Worm (Caenorhabditis elegans): ENCODE measurements around the gene mpst-4.
A peak's percentile ranks its signal among the peaks of the same experiment; 100 is the strongest.
"Not testable (repeated sequence)": the region's sequence is repeated elsewhere in the genome, so short reads cannot be mapped to it uniquely, and the experiment has no call there.

Gene mpst-4

DNA sequence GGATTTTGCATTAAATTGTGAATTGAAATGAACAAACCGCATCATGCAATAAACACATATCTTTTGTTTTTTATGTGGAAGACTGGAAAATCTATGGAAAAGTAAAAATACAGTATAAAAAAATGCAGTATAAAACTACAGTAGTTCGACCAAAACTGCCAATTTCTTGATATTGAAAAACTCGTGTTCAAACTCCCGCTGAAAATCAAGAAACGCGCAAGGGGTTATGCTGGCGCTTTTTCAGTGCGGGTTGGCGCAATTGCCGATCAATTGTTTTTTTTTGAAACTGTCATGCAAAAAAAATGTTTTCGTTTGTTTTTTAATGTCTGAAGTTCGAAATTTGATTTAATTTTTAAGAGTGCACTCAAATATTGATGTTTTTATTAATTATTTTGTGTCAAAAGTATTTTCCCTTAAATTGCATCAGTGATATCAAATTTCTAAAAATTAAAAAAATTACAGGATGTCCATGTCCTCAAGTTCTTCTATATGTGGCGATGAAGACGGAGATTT is 11.6 kb downstream of the mpst-4 start, which contains the start of gene dnj-9:
dnj-9 (plus strand) TSS at position 463 of the 513 bp plus-strand sequence.
- TF ChIP-seq mls-2 (tag; optimal IDR thresholded peaks at IDR 0.05) (peak; percentile 58), drap-1 (GFP tag; optimal IDR thresholded peaks at IDR 0.05) (peak; percentile 13), blmp-1 (tag; optimal IDR thresholded peaks at IDR 0.05) (peak; percentile 15), lin-32 (GFP tag; optimal IDR thresholded peaks at IDR 0.05) (no peak), tbx-8 (GFP tag; optimal IDR thresholded peaks at IDR 0.05) (no peak), sem-2 (GFP tag; optimal IDR thresholded peaks at IDR 0.05) (no peak), ham-2 (GFP tag; optimal IDR thresholded peaks at IDR 0.05) (no peak), nhr-28 (tag; optimal IDR thresholded peaks at IDR 0.05) (no peak), nhr-76 (tag; optimal IDR thresholded peaks at IDR 0.05) (no peak), ces-1 (GFP tag; optimal IDR thresholded peaks at IDR 0.05) (peak; percentile 59), unc-120 (tag; optimal IDR thresholded peaks at IDR 0.05; ENCODE audit: poor library complexity, severe bottlenecking) (no peak), lsy-2 (tag; optimal IDR thresholded peaks at IDR 0.05) (peak; percentile 82), ceh-83 (GFP tag; optimal IDR thresholded peaks at IDR 0.05) (peak; percentile 59), cnd-1 (tag; optimal IDR thresholded peaks at IDR 0.05) (peak; percentile 62), nhr-237 (tag; optimal IDR thresholded peaks at IDR 0.05) (peak; percentile 87), ceh-43 (GFP tag; optimal IDR thresholded peaks at IDR 0.05) (peak; percentile 59), elt-1 (tag; optimal IDR thresholded peaks at IDR 0.05; ENCODE audit: borderline replicate concordance, insufficient read depth) (no peak), bed-3 (GFP tag; optimal IDR thresholded peaks at IDR 0.05) (peak; percentile 34), sptf-1 (tag; optimal IDR thresholded peaks at IDR 0.05) (peak; percentile 87), mep-1 (tag; optimal IDR thresholded peaks at IDR 0.05) (peak; percentile 91), M03D4.4 (tag; optimal IDR thresholded peaks at IDR 0.05) (peak; percentile 79), zip-8 (tag; optimal IDR thresholded peaks at IDR 0.05) (no peak), hlh-1 (tag; optimal IDR thresholded peaks at IDR 0.05) (peak; percentile 77), unc-62 (GFP tag; optimal IDR thresholded peaks at IDR 0.05) (peak; percentile 31), ztf-11 (tag; optimal IDR thresholded peaks at IDR 0.05) (peak; percentile 9), snpc-4 (tag; optimal IDR thresholded peaks at IDR 0.05) (no peak), pha-4 (tag; optimal IDR thresholded peaks at IDR 0.05) (peak; percentile 70), flh-1 (GFP tag; optimal IDR thresholded peaks at IDR 0.05) (peak; percentile 34), mab-5 (tag; optimal IDR thresholded peaks at IDR 0.05) (peak; percentile 58), elt-3 (tag; optimal IDR thresholded peaks at IDR 0.05) (peak; percentile 17), lin-13 (tag; optimal IDR thresholded peaks at IDR 0.05) (peak; percentile 95), ceh-39 (tag; optimal IDR thresholded peaks at IDR 0.05) (peak; percentile 60), unc-39 (tag; optimal IDR thresholded peaks at IDR 0.05) (no peak), nhr-12 (tag; optimal IDR thresholded peaks at IDR 0.05) (no peak), nhr-2 (tag; optimal IDR thresholded peaks at IDR 0.05) (no peak)

DNA sequence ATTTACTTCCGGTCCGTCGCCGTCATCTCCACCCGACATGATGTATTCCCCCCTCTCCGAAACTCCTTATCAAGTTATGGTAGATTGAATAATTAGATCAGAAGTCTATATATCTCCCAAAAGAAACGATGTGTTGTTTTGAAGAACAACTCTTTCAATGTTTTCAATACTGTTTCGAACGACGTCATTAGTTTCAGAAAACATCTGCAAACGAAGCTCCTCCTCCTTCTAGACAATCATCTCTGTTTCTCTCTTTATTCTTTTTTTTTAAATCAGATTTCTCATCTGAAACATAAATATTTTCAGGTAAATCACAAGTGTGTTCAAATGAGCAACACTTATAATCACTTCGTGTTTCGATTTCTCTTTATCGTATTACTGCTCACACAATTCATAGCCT is 13.4 kb downstream of the mpst-4 start, which contains the start of gene T23B7.3:
T23B7.3 (plus strand) TSS at position 301 of the 400 bp plus-strand sequence.
- TF ChIP-seq ces-1 (GFP tag; optimal IDR thresholded peaks at IDR 0.05) (peak; percentile 5), lsy-2 (tag; optimal IDR thresholded peaks at IDR 0.05) (no peak), sptf-1 (tag; optimal IDR thresholded peaks at IDR 0.05) (no peak), blmp-1 (tag; optimal IDR thresholded peaks at IDR 0.05) (no peak), drap-1 (GFP tag; optimal IDR thresholded peaks at IDR 0.05) (no peak), ztf-11 (tag; optimal IDR thresholded peaks at IDR 0.05) (no peak), nhr-76 (tag; optimal IDR thresholded peaks at IDR 0.05) (no peak), sem-2 (GFP tag; optimal IDR thresholded peaks at IDR 0.05) (no peak)

DNA sequence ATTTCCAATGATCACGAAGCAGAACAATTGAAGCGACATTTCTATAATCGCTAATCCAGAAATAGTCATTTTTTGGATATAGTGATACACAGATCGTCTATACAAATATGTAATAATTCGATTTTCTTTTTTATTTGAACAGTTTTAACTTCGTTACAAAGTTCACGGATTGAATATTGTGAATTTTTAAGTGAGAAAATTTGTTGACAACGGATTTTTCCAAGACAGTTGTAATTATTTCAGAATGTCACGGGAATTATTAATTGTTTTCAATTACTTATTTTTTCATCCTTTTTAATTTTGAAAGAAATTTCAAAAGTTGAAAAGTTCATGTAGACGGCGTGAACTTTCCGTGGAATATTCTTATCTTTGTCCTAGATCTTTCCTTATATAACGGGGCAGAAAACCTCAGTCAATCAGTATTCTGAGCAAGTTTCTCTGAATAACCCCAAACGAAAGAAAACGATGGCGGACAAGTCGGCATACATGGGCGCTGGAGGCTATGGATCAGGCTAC is 21.1 kb downstream of the mpst-4 start, which contains the start of the genes T23B7.2 and nspd-4:
T23B7.2 (minus strand) TSS at position 101 of the 516 bp plus-strand sequence.
nspd-4 (plus strand) TSS at position 466 of the 516 bp plus-strand sequence.
- not testable (repeated sequence) for TF ChIP-seq drap-1 (GFP tag; optimal IDR thresholded peaks at IDR 0.05); nhr-76 (tag; optimal IDR thresholded peaks at IDR 0.05); nhr-237 (tag; optimal IDR thresholded peaks at IDR 0.05)

Data from whole organism, mixed stage, embryonic.